Fruit fly (Drosophila melanogaster): ENCODE results near the gene Hsc70-3.

The Hsc70-3 gene

DNA sequence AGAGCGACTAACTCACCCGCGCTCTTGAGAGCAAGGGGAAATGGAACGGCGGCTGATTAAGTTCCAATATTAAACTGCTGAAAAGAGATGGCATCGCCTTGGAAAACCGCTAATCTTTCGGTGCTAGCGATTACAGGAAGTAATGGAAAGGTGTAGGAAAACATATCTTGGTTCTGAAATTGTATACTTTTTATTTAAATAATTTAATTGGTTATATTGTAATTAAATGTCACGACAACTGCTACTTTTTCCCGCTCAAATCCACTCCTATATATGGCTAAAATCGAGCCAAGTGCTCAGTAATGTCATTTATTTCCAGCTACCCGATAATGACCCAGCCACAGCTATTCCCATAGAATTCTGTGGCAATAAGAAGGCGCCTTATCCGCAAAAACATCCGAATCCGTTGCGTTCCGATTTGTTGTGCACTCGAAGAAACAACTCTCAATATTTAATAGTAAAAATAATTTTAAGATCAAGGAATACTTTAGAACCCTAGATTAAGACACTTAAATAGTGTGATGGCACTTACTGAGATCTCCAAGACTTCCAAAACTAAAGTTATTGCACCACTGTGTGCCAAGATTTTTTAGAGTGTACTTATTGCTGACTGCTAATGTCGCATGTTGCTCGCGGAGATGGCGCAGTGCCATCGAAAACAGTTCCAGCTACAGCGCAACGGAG, 18.6 kb downstream of the Hsc70-3 start:
- TF ChIP-seq CG15710 (tag; optimal IDR thresholded peaks at IDR 0.05) (peak; percentile 86), fd96Ca (GFP tag; IDR thresholded peaks at IDR 0.05) (peak; percentile 91), gl (tag; optimal IDR thresholded peaks at IDR 0.05) (peak; percentile 69), rn (GFP tag; IDR thresholded peaks at IDR 0.05) (peak; percentile 67), CG17806 (tag; optimal IDR thresholded peaks at IDR 0.05) (peak; percentile 85), Pif1A (GFP tag; optimal IDR thresholded peaks at IDR 0.05) (peak; percentile 84), D1 (tag; optimal IDR thresholded peaks at IDR 0.05) (peak; percentile 42), CG4496 (GFP tag; IDR thresholded peaks at IDR 0.05) (peak; percentile 93), CG34367 (tag; optimal IDR thresholded peaks at IDR 0.05) (peak; percentile 84), CG10348 (GFP tag; IDR thresholded peaks at IDR 0.05) (no peak; the same call in 1 of the 2 replicates), CG8301 (tag; optimal IDR thresholded peaks at IDR 0.05) (peak; percentile 86), EcR (GFP tag; optimal IDR thresholded peaks at IDR 0.05) (no peak), CG8159 (tag; optimal IDR thresholded peaks at IDR 0.05) (peak; percentile 87), Pif1B (GFP tag; optimal IDR thresholded peaks at IDR 0.05) (peak; percentile 81), Ets98B (GFP tag; IDR thresholded peaks at IDR 0.05) (peak; percentile 89), CG12605 (GFP tag; IDR thresholded peaks at IDR 0.05) (peak; percentile 82), CG32121 (GFP tag; IDR thresholded peaks at IDR 0.05) (peak; percentile 84), CG13204 (GFP tag; optimal IDR thresholded peaks at IDR 0.05) (peak; percentile 65), CG14655 (GFP tag; optimal IDR thresholded peaks at IDR 0.05) (peak; percentile 90), Snoo (tag; optimal IDR thresholded peaks at IDR 0.05) (peak; percentile 83), CG9948 (tag; optimal IDR thresholded peaks at IDR 0.05) (peak; percentile 86)

dm6 chrX:11787081-11787480, 19.8 kb downstream of the Hsc70-3 start, which contains the start of gene Karl:
Gene Karl (plus strand): TSS chrX:11787381.
- TF ChIP-seq CG8159 (tag; optimal IDR thresholded peaks at IDR 0.05) (no peak), CG10348 (GFP tag; IDR thresholded peaks at IDR 0.05) (no peak), CG17806 (tag; optimal IDR thresholded peaks at IDR 0.05) (no peak), rn (GFP tag; IDR thresholded peaks at IDR 0.05) (no peak), EcR (GFP tag; optimal IDR thresholded peaks at IDR 0.05) (no peak), CG4496 (GFP tag; IDR thresholded peaks at IDR 0.05) (no peak), CG32121 (GFP tag; IDR thresholded peaks at IDR 0.05) (no peak), D1 (tag; optimal IDR thresholded peaks at IDR 0.05) (no peak), CG34367 (tag; optimal IDR thresholded peaks at IDR 0.05) (no peak), CG8301 (tag; optimal IDR thresholded peaks at IDR 0.05) (no peak), Pif1B (GFP tag; optimal IDR thresholded peaks at IDR 0.05) (no peak), CG13204 (GFP tag; optimal IDR thresholded peaks at IDR 0.05) (no peak), Ets98B (GFP tag; IDR thresholded peaks at IDR 0.05) (no peak), gl (tag; optimal IDR thresholded peaks at IDR 0.05) (no peak)

- TF ChIP-seq CG9948 (tag; optimal IDR thresholded peaks at IDR 0.05) (no peak), fd96Ca (GFP tag; IDR thresholded peaks at IDR 0.05) (no peak), Ets98B (GFP tag; IDR thresholded peaks at IDR 0.05) (peak; percentile 52; the same call in 1 of the 2 replicates), CG32121 (GFP tag; IDR thresholded peaks at IDR 0.05) (no peak), CG17806 (tag; optimal IDR thresholded peaks at IDR 0.05) (peak; percentile 3), gl (tag; optimal IDR thresholded peaks at IDR 0.05) (peak; percentile 16), CG12605 (GFP tag; IDR thresholded peaks at IDR 0.05) (peak; percentile 46; the same call in 1 of the 2 replicates), CG14655 (GFP tag; optimal IDR thresholded peaks at IDR 0.05) (no peak), CG8301 (tag; optimal IDR thresholded peaks at IDR 0.05) (no peak), Pif1A (GFP tag; optimal IDR thresholded peaks at IDR 0.05) (peak; percentile 23), rn (GFP tag; IDR thresholded peaks at IDR 0.05) (no peak), CG13204 (GFP tag; optimal IDR thresholded peaks at IDR 0.05) (peak; percentile 14), CG4496 (GFP tag; IDR thresholded peaks at IDR 0.05) (peak; percentile 58; the same call in 1 of the 3 replicates), Snoo (tag; optimal IDR thresholded peaks at IDR 0.05) (no peak), CG34367 (tag; optimal IDR thresholded peaks at IDR 0.05) (peak; percentile 11), CG15710 (tag; optimal IDR thresholded peaks at IDR 0.05) (peak; percentile 43), EcR (GFP tag; optimal IDR thresholded peaks at IDR 0.05) (no peak), CG8159 (tag; optimal IDR thresholded peaks at IDR 0.05) (peak; percentile 38)
Observed at dm6 chrX:11784997-11785396, 21.9 kb downstream of the Hsc70-3 start.

DNA sequence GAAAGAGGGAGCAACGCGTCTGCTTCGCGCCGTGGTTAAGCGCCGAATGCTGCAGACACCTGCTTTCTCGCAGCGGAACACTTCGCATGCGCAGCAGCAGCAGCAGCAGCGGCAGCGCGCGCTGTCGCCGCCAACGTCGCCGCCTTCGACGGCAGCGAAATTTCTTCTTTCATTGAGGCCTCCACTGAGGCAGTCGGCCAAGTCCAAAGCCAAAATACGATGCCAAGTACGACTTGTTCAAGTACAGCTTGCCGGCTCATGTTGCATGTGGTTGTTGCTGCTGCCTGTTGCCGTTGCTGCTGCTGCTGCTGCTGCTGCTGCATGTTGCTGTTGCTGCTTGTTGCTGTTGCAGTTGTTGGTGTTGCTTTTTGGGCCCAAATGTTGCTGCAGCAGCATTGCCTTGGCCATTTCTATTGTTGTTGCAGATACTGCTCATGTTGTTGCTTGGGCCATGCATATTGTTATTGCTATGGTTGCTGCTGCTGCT, 28.1 kb downstream of the Hsc70-3 start, which contains the start of gene dy:
Gene dy, minus strand, starts transcription at position 51 of the 487 bp plus-strand sequence.
- TF ChIP-seq rn (GFP tag; IDR thresholded peaks at IDR 0.05), result no peak
- TF ChIP-seq CG4496 (GFP tag; IDR thresholded peaks at IDR 0.05), result no peak
- no peak for TF ChIP-seq fd96Ca (GFP tag; IDR thresholded peaks at IDR 0.05)
- TF ChIP-seq CG15710 (tag; optimal IDR thresholded peaks at IDR 0.05), result no peak
- TF ChIP-seq CG14655 (GFP tag; optimal IDR thresholded peaks at IDR 0.05), result no peak
- TF ChIP-seq CG32121 (GFP tag; IDR thresholded peaks at IDR 0.05), result no peak
- TF ChIP-seq CG8159 (tag; optimal IDR thresholded peaks at IDR 0.05), result no peak
- no peak for TF ChIP-seq Ets98B (GFP tag; IDR thresholded peaks at IDR 0.05)
- no peak for TF ChIP-seq Snoo (tag; optimal IDR thresholded peaks at IDR 0.05)
- no peak for TF ChIP-seq EcR (GFP tag; optimal IDR thresholded peaks at IDR 0.05)
- TF ChIP-seq CG10348 (GFP tag; IDR thresholded peaks at IDR 0.05), result no peak
- no peak for TF ChIP-seq CG13204 (GFP tag; optimal IDR thresholded peaks at IDR 0.05)
- no peak for TF ChIP-seq gl (tag; optimal IDR thresholded peaks at IDR 0.05)
- TF ChIP-seq Pif1B (GFP tag; optimal IDR thresholded peaks at IDR 0.05), result no peak
- TF ChIP-seq CG12605 (GFP tag; IDR thresholded peaks at IDR 0.05), result no peak
- TF ChIP-seq CG8301 (tag; optimal IDR thresholded peaks at IDR 0.05), result no peak
- no peak for TF ChIP-seq CG9948 (tag; optimal IDR thresholded peaks at IDR 0.05)

dm6 chrX:11775987-11776587, 30.8 kb downstream of the Hsc70-3 start:
- peak; percentile 95 for TF ChIP-seq CG34367 (tag; optimal IDR thresholded peaks at IDR 0.05)
- TF ChIP-seq CG32121 (GFP tag; IDR thresholded peaks at IDR 0.05), result peak; percentile 80
- peak; percentile 92 for TF ChIP-seq Pif1A (GFP tag; optimal IDR thresholded peaks at IDR 0.05)
- peak; percentile 90 for TF ChIP-seq Ets98B (GFP tag; IDR thresholded peaks at IDR 0.05)
- TF ChIP-seq EcR (GFP tag; optimal IDR thresholded peaks at IDR 0.05), result no peak
- TF ChIP-seq Snoo (tag; optimal IDR thresholded peaks at IDR 0.05), result peak; percentile 97
- TF ChIP-seq CG8159 (tag; optimal IDR thresholded peaks at IDR 0.05), result peak; percentile 95
- TF ChIP-seq rn (GFP tag; IDR thresholded peaks at IDR 0.05), result peak; percentile 79
- TF ChIP-seq CG12605 (GFP tag; IDR thresholded peaks at IDR 0.05), result peak; percentile 92
- peak; percentile 94 for TF ChIP-seq CG8301 (tag; optimal IDR thresholded peaks at IDR 0.05)
- TF ChIP-seq CG15710 (tag; optimal IDR thresholded peaks at IDR 0.05), result peak; percentile 96
- peak; percentile 72 for TF ChIP-seq CG10348 (GFP tag; IDR thresholded peaks at IDR 0.05)
- peak; percentile 93 for TF ChIP-seq CG17806 (tag; optimal IDR thresholded peaks at IDR 0.05)
- peak; percentile 71 for TF ChIP-seq D1 (tag; optimal IDR thresholded peaks at IDR 0.05)
- peak; percentile 96 for TF ChIP-seq CG14655 (GFP tag; optimal IDR thresholded peaks at IDR 0.05)
- TF ChIP-seq CG4496 (GFP tag; IDR thresholded peaks at IDR 0.05), result peak; percentile 92
- TF ChIP-seq gl (tag; optimal IDR thresholded peaks at IDR 0.05), result peak; percentile 86
- peak; percentile 95 for TF ChIP-seq CG9948 (tag; optimal IDR thresholded peaks at IDR 0.05)
- TF ChIP-seq Pif1B (GFP tag; optimal IDR thresholded peaks at IDR 0.05), result peak; percentile 86
- TF ChIP-seq CG13204 (GFP tag; optimal IDR thresholded peaks at IDR 0.05), result peak; percentile 92
- peak; percentile 96 for TF ChIP-seq fd96Ca (GFP tag; IDR thresholded peaks at IDR 0.05)

Data from whole organism, pupa.